Worm (Caenorhabditis elegans): ENCODE measurements around the gene C28A5.1.

The C28A5.1 gene

ce11 chrIII:4449893-4450579 is 15.9 kb upstream of the C28A5.1 start, which contains the start of gene ceh-43 (continued):
- TF ChIP-seq dmd-9 (GFP tag; IDR thresholded peaks at IDR 0.05) (peak; percentile 62; the same call in 1 of the 2 replicates), lin-1 (GFP tag; IDR thresholded peaks at IDR 0.05) (no peak), Y75B8A.6 (GFP tag; IDR thresholded peaks at IDR 0.05) (peak; percentile 72; the same call in 1 of the 2 replicates), ZK546.5 (tag; optimal IDR thresholded peaks at IDR 0.05) (no peak), lsy-2 (tag; optimal IDR thresholded peaks at IDR 0.05) (no peak), aly-2 (tag; optimal IDR thresholded peaks at IDR 0.05) (no peak), madf-9 (GFP tag; conservative IDR thresholded peaks at IDR 0.05) (no peak), T20F7.1 (GFP tag; optimal IDR thresholded peaks at IDR 0.05) (no peak), F49E8.2 (tag; optimal IDR thresholded peaks at IDR 0.05; ENCODE audit: borderline replicate concordance) (no peak), skn-1 (tag; optimal IDR thresholded peaks at IDR 0.05) (no peak), unc-39 (tag; optimal IDR thresholded peaks at IDR 0.05) (no peak), dmd-8 (GFP tag; IDR thresholded peaks at IDR 0.05) (peak; percentile 85), pha-4 (GFP tag; IDR thresholded peaks at IDR 0.05) (peak; percentile 62; the same call in 1 of the 2 replicates), pha-4 (tag; optimal IDR thresholded peaks at IDR 0.05) (no peak), ceh-62 (tag; optimal IDR thresholded peaks at IDR 0.05) (no peak), sdz-12 (GFP tag; optimal IDR thresholded peaks at IDR 0.05) (no peak), php-3 (GFP tag; IDR thresholded peaks at IDR 0.05) (no peak), ceh-82 (tag; optimal IDR thresholded peaks at IDR 0.05) (no peak), F10B5.3 (tag; optimal IDR thresholded peaks at IDR 0.05) (no peak), dve-1 (tag; optimal IDR thresholded peaks at IDR 0.05; ENCODE audit: insufficient read depth) (peak; percentile 19), duxl-1 (tag; optimal IDR thresholded peaks at IDR 0.05; ENCODE audit: poor library complexity) (peak; percentile 4), daf-8 (GFP tag; IDR thresholded peaks at IDR 0.05) (no peak), cey-2 (tag; optimal IDR thresholded peaks at IDR 0.05; ENCODE audit: borderline replicate concordance, insufficient read depth) (no peak), daf-12 (tag; optimal IDR thresholded peaks at IDR 0.05) (no peak), F37D6.2 (tag; optimal IDR thresholded peaks at IDR 0.05) (no peak), pqm-1 (tag; optimal IDR thresholded peaks at IDR 0.05) (no peak), set-16 (GFP tag; IDR thresholded peaks at IDR 0.05) (no peak), arid-1 (GFP tag; conservative IDR thresholded peaks at IDR 0.05) (0 out of 2 replicates have a peak, but pooled peaks have one; percentile 60), ceh-20 (GFP tag; IDR thresholded peaks at IDR 0.05) (0 out of 2 replicates have a peak, but pooled peaks have one; percentile 14), unc-130 (GFP tag; optimal IDR thresholded peaks at IDR 0.05) (no peak), Y105C5A.15 (GFP tag; IDR thresholded peaks at IDR 0.05) (no peak), daf-16 (GFP tag; optimal IDR thresholded peaks at IDR 0.05) (peak in 1 of 2 experiments; percentile 64), daf-16 (tag; optimal IDR thresholded peaks at IDR 0.05) (no peak), lin-13 (GFP tag; optimal IDR thresholded peaks at IDR 0.05) (no peak), nhr-6 (tag; optimal IDR thresholded peaks at IDR 0.05) (no peak), R02D3.7 (tag; optimal IDR thresholded peaks at IDR 0.05) (no peak), aha-1 (tag) (no peak), hmg-1.1 (GFP tag; IDR thresholded peaks at IDR 0.05) (no peak), nhr-237 (tag; optimal IDR thresholded peaks at IDR 0.05) (no peak), D1046.2 (GFP tag; IDR thresholded peaks at IDR 0.05) (no peak), nhr-102 (tag; optimal IDR thresholded peaks at IDR 0.05) (no peak), lim-7 (GFP tag; IDR thresholded peaks at IDR 0.05) (peak; percentile 69), ceh-28 (tag; optimal IDR thresholded peaks at IDR 0.05) (no peak), lir-3 (tag; optimal IDR thresholded peaks at IDR 0.05) (no peak), nhr-41 (GFP tag; IDR thresholded peaks at IDR 0.05) (0 out of 2 replicates have a peak, but pooled peaks have one; percentile 15), daf-19 (GFP tag; conservative IDR thresholded peaks at IDR 0.05) (no peak; the same call in 1 of the 2 replicates), snpc-4 (tag; optimal IDR thresholded peaks at IDR 0.05) (no peak), T26A8.4 (GFP tag; IDR thresholded peaks at IDR 0.05) (peak; percentile 46; the same call in 1 of the 2 replicates), ceh-32 (tag; optimal IDR thresholded peaks at IDR 0.05; ENCODE audit: poor library complexity) (no peak), spr-3 (GFP tag; optimal IDR thresholded peaks at IDR 0.05) (no peak)

Measured in whole organism, L4 larva.